Worm (Caenorhabditis elegans): Measurements from ENCODE around the gene srh-148.

- TF ChIP-seq fkh-10 (GFP tag; optimal IDR thresholded peaks at IDR 0.05) (no peak), lsy-12 (tag; optimal IDR thresholded peaks at IDR 0.05) (no peak), lin-15B (tag; optimal IDR thresholded peaks at IDR 0.05) (no peak), nfya-1 (tag; optimal IDR thresholded peaks at IDR 0.05; ENCODE audit: insufficient read depth) (no peak)
Observed at ce11 chrV:15870356-15870755, 12.2 kb upstream of the srh-148 start, which contains the start of gene str-57.
